Fruit fly (Drosophila melanogaster) whole organism, prepupa: ENCODE measurements around the gene CG12003.

Experiments
- Blimp-1 ChIP-seq: fragments of 200-800 bp; sonication (Bioruptor generic); optimal IDR thresholded peaks from 3 replicates; lab custom pipeline; 2017; ENCODE audit warnings: missing biosample characterization, missing genetic modification characterization, mild to moderate bottlenecking, moderate library complexity, missing genetic modification reagents
- CG10631 ChIP-seq: fragments of 200-800 bp; sonication (Bioruptor generic); optimal IDR thresholded peaks from 2 replicates; lab custom pipeline; 2016; ENCODE audit warnings: missing biosample characterization, missing genetic modification characterization
- CG10669 ChIP-seq: fragments of 200-800 bp; sonication (Bioruptor generic); optimal IDR thresholded peaks from 3 replicates; lab custom pipeline; 2018; ENCODE audit warnings: missing biosample characterization, mild to moderate bottlenecking, missing genetic modification characterization, moderate library complexity
- CG11294 ChIP-seq: fragments of 200-800 bp; sonication (Bioruptor generic); IDR thresholded peaks from 2 replicates; pipeline ENCODE4 v1.3.6; 2022; ENCODE audit warnings: missing biosample characterization, missing genetic modification characterization
- CG11762 ChIP-seq: fragments of 200-800 bp; sonication (Bioruptor generic); optimal IDR thresholded peaks from 3 replicates; lab custom pipeline; 2016; ENCODE audit warnings: missing biosample characterization, missing genetic modification characterization; ENCODE audit not compliant: insufficient read depth
- CG11902 ChIP-seq: fragments of 200-800 bp; sonication (Bioruptor generic); optimal IDR thresholded peaks from 3 replicates; lab custom pipeline; 2016; ENCODE audit warnings: missing biosample characterization, missing genetic modification characterization
- CG15336 ChIP-seq: fragments of 200-800 bp; sonication (Bioruptor generic); IDR thresholded peaks from 2 replicates; pipeline ENCODE4 v1.3.6; 2022; ENCODE audit warnings: missing biosample characterization, missing genetic modification characterization
- CG16779 ChIP-seq: fragments of 200-800 bp; sonication (Bioruptor generic); optimal IDR thresholded peaks from 3 replicates; lab custom pipeline; 2017; ENCODE audit warnings: missing biosample characterization, mild to moderate bottlenecking, missing genetic modification characterization
- CG31627 ChIP-seq: fragments of 200-800 bp; sonication (Bioruptor generic); optimal IDR thresholded peaks from 3 replicates; lab custom pipeline; 2016; ENCODE audit warnings: missing biosample characterization, missing genetic modification characterization
- CG34406 ChIP-seq: fragments of 200-800 bp; sonication (Bioruptor generic); optimal IDR thresholded peaks from 3 replicates; lab custom pipeline; 2016; ENCODE audit warnings: missing biosample characterization, missing genetic modification characterization
- CG3919 ChIP-seq: fragments of 200-800 bp; sonication (Bioruptor generic); optimal IDR thresholded peaks from 3 replicates; lab custom pipeline; 2016; ENCODE audit warnings: missing biosample characterization, missing genetic modification characterization
- CG6163 ChIP-seq: fragments of 200-800 bp; sonication (Bioruptor generic); IDR thresholded peaks from 3 replicates; pipeline ENCODE4 v1.3.6; 2022; ENCODE audit warnings: missing biosample characterization, missing genetic modification characterization
- CG6792 ChIP-seq: fragments of 200-800 bp; sonication (Bioruptor generic); optimal IDR thresholded peaks from 3 replicates; lab custom pipeline; 2016; ENCODE audit warnings: missing biosample characterization, missing genetic modification characterization
- CG7368 ChIP-seq: fragments of 200-800 bp; sonication (Bioruptor generic); optimal IDR thresholded peaks from 3 replicates; lab custom pipeline; 2016; ENCODE audit warnings: missing biosample characterization, missing genetic modification characterization
- CG8119 ChIP-seq: fragments of 200-800 bp; sonication (Bioruptor generic); IDR thresholded peaks from 3 replicates; pipeline ENCODE4 v1.3.6; 2022; ENCODE audit warnings: missing biosample characterization, missing genetic modification characterization
- CG8319 ChIP-seq: fragments of 200-800 bp; sonication (Bioruptor generic); optimal IDR thresholded peaks from 3 replicates; lab custom pipeline; 2016; ENCODE audit warnings: missing biosample characterization, missing genetic modification characterization
- CG8632 ChIP-seq: fragments of 200-800 bp; sonication (Bioruptor generic); optimal IDR thresholded peaks from 3 replicates; lab custom pipeline; 2016; ENCODE audit warnings: missing biosample characterization, missing genetic modification characterization
- CG9139 ChIP-seq: fragments of 200-800 bp; sonication (Bioruptor generic); optimal IDR thresholded peaks from 3 replicates; lab custom pipeline; 2017; ENCODE audit warnings: missing biosample characterization, mild to moderate bottlenecking, missing genetic modification characterization
- Eip78C ChIP-seq: fragments of 200-800 bp; sonication (Bioruptor generic); peaks from one replicate; lab custom pipeline; 2016; ENCODE audit warnings: missing biosample characterization, missing genetic modification characterization
- Ets21C ChIP-seq: fragments of 200-800 bp; sonication (Bioruptor generic); optimal IDR thresholded peaks from 3 replicates; lab custom pipeline; 2016; ENCODE audit warnings: missing biosample characterization, missing genetic modification characterization
- Ets96B ChIP-seq: fragments of 200-800 bp; optimal IDR thresholded peaks from 2 replicates; lab custom pipeline; 2019; ENCODE audit warnings: missing biosample characterization, mild to moderate bottlenecking, missing genetic modification characterization, moderate library complexity
- Gug ChIP-seq: fragments of 200-800 bp; sonication (Bioruptor generic); IDR thresholded peaks from 2 replicates; pipeline ENCODE4 v1.3.6; 2022; ENCODE audit warnings: missing biosample characterization, missing genetic modification characterization
- Hr38 ChIP-seq: sonication (Bioruptor generic); optimal IDR thresholded peaks from 2 replicates; lab custom pipeline; 2016; ENCODE audit warnings: missing biosample characterization, missing genetic modification characterization
- Hr4 ChIP-seq: fragments of 200-800 bp; sonication (Bioruptor generic); optimal IDR thresholded peaks from 3 replicates; lab custom pipeline; 2016; ENCODE audit warnings: missing biosample characterization, missing genetic modification characterization
- Lpt ChIP-seq: fragments of 200-800 bp; sonication (Bioruptor generic); optimal IDR thresholded peaks from 3 replicates; lab custom pipeline; 2016; ENCODE audit warnings: missing biosample characterization, missing genetic modification characterization
- Met ChIP-seq: fragments of 200-800 bp; sonication (Bioruptor generic); optimal IDR thresholded peaks from 3 replicates; lab custom pipeline; 2016; ENCODE audit warnings: missing biosample characterization, missing genetic modification characterization
- Sox15 ChIP-seq: fragments of 200-800 bp; sonication (Bioruptor generic); optimal IDR thresholded peaks from 3 replicates; lab custom pipeline; 2016; ENCODE audit warnings: missing biosample characterization, missing genetic modification characterization
- achi ChIP-seq: fragments of 200-800 bp; sonication (Bioruptor generic); optimal IDR thresholded peaks from 3 replicates; lab custom pipeline; 2016; ENCODE audit warnings: missing biosample characterization, missing genetic modification characterization
- acj6 ChIP-seq: fragments of 200-800 bp; sonication (Bioruptor generic); optimal IDR thresholded peaks from 3 replicates; lab custom pipeline; 2016; ENCODE audit warnings: missing biosample characterization, missing genetic modification characterization
- cyc ChIP-seq: fragments of 200-800 bp; sonication (Bioruptor generic); optimal IDR thresholded peaks from 3 replicates; lab custom pipeline; 2016; ENCODE audit warnings: missing biosample characterization, missing genetic modification characterization
- dac ChIP-seq: fragments of 200-800 bp; sonication (Bioruptor generic); optimal IDR thresholded peaks from 2 replicates; lab custom pipeline; 2017; ENCODE audit warnings: missing biosample characterization, mild to moderate bottlenecking, missing genetic modification characterization
- dsx ChIP-seq: fragments of 200-800 bp; optimal IDR thresholded peaks from 3 replicates; lab custom pipeline; 2019; ENCODE audit warnings: missing biosample characterization, mild to moderate bottlenecking, missing genetic modification characterization, moderate library complexity; ENCODE audit not compliant: poor library complexity, severe bottlenecking
- eg ChIP-seq: fragments of 200-800 bp; sonication (Bioruptor generic); IDR thresholded peaks from 3 replicates; pipeline ENCODE4 v1.3.6; 2022; ENCODE audit warnings: missing biosample characterization, missing genetic modification characterization
- esn ChIP-seq: fragments of 200-800 bp; sonication (Bioruptor generic); optimal IDR thresholded peaks from 2 replicates; lab custom pipeline; 2016; ENCODE audit warnings: missing biosample characterization, mild to moderate bottlenecking, missing genetic modification characterization, moderate library complexity
- fd85E ChIP-seq: fragments of 200-800 bp; sonication (Bioruptor generic); optimal IDR thresholded peaks from 3 replicates; lab custom pipeline; 2016; ENCODE audit warnings: missing biosample characterization, missing genetic modification characterization
- fkh ChIP-seq: fragments of 200-800 bp; sonication (Bioruptor generic); optimal IDR thresholded peaks from 3 replicates; lab custom pipeline; 2017; ENCODE audit warnings: missing biosample characterization, mild to moderate bottlenecking, missing genetic modification characterization, moderate library complexity
- lz ChIP-seq: fragments of 200-800 bp; sonication (Bioruptor generic); optimal IDR thresholded peaks from 3 replicates; lab custom pipeline; 2016; ENCODE audit warnings: missing biosample characterization, missing genetic modification characterization
- net ChIP-seq: fragments of 200-800 bp; sonication (Bioruptor generic); optimal IDR thresholded peaks from 3 replicates; lab custom pipeline; 2016; ENCODE audit warnings: missing biosample characterization, missing genetic modification characterization
- pdm3 ChIP-seq: fragments of 200-800 bp; sonication (Bioruptor generic); optimal IDR thresholded peaks from 3 replicates; lab custom pipeline; 2016; ENCODE audit warnings: missing biosample characterization, missing genetic modification characterization
- ss ChIP-seq, 2 experiments: fragments of 200-800 bp; sonication (Bioruptor generic); optimal IDR thresholded peaks; 2 replicates in 1 of 2; 3 replicates in 1 of 2; lab custom pipeline; 2017 to 2018; ENCODE audit warnings: mild to moderate bottlenecking in 2 of 2, missing biosample characterization in 2 of 2, missing genetic modification characterization in 2 of 2, moderate library complexity in 1 of 2
- svp ChIP-seq: fragments of 200-800 bp; sonication (Bioruptor generic); peaks from one replicate; lab custom pipeline; 2016; ENCODE audit warnings: missing biosample characterization, missing genetic modification characterization
- topi ChIP-seq: fragments of 200-800 bp; sonication (Bioruptor generic); optimal IDR thresholded peaks from 3 replicates; lab custom pipeline; 2016; ENCODE audit warnings: missing biosample characterization, missing genetic modification characterization
- vri ChIP-seq: fragments of 200-800 bp; sonication (Bioruptor generic); optimal IDR thresholded peaks from 3 replicates; lab custom pipeline; 2016; ENCODE audit warnings: missing biosample characterization, mild to moderate bottlenecking, missing genetic modification characterization

The CG12003 gene

dm6 chr3L:1576489-1577106, 11.4 kb downstream of the CG12003 start, which contains the start of gene CG13917 (continued):
- TF ChIP-seq CG16779 (tag; lab: Kevin White, UChicago) (peak; percentile 7), CG10669 (GFP tag; lab: Kevin White, UChicago) (no peak), acj6 (GFP tag; lab: Kevin White, UChicago) (no peak), CG11294 (no peak), dsx (GFP tag; lab: Kevin White, UChicago) (peak; percentile 45), Ets21C (GFP tag; lab: Kevin White, UChicago) (no peak), pdm3 (no peak), Met (no peak)

- TF ChIP-seq eg (GFP tag; lab: Robert Waterston, UW) (0 out of 3 replicates have a peak, but pooled peaks have one; percentile 26), Lpt (no peak)
Observed at dm6 chr3L:1577338-1577737, 12.1 kb downstream of the CG12003 start.

- TF ChIP-seq CG11294 (no peak), Ets21C (GFP tag; lab: Kevin White, UChicago) (no peak), Gug (GFP tag; lab: Robert Waterston, UW) (no peak), CG8632 (GFP tag; lab: Kevin White, UChicago) (no peak), CG11902 (GFP tag; lab: Kevin White, UChicago) (no peak), Eip78C (GFP tag; lab: Kevin White, UChicago) (peak; percentile 52), CG16779 (tag; lab: Kevin White, UChicago) (no peak), CG11762 (GFP tag; lab: Kevin White, UChicago) (no peak), CG8119 (GFP tag; lab: Robert Waterston, UW) (0 out of 3 replicates have a peak, but pooled peaks have one; percentile 16), Lpt (no peak), acj6 (GFP tag; lab: Kevin White, UChicago) (no peak), esn (no peak), CG9139 (GFP tag; lab: Kevin White, UChicago) (no peak), topi (GFP tag; lab: Kevin White, UChicago) (no peak), CG10669 (GFP tag; lab: Kevin White, UChicago) (no peak), fkh (GFP tag; lab: Kevin White, UChicago) (peak; percentile 64), dsx (GFP tag; lab: Kevin White, UChicago) (no peak), svp (GFP tag; lab: Kevin White, UChicago) (peak; percentile 61), CG34406 (no peak), Sox15 (GFP tag; lab: Kevin White, UChicago) (no peak), achi (peak; percentile 19), Hr4 (GFP tag; lab: Kevin White, UChicago) (peak; percentile 1), eg (GFP tag; lab: Robert Waterston, UW) (no peak), CG3919 (GFP tag; lab: Kevin White, UChicago) (peak; percentile 5), CG6163 (GFP tag; lab: Robert Waterston, UW) (peak; percentile 33; the same call in 1 of the 3 replicates)
Observed at dm6 chr3L:1578391-1578948, 13.3 kb downstream of the CG12003 start.

dm6 chr3L:1579169-1579853, 14.1 kb downstream of the CG12003 start:
- TF ChIP-seq CG7368 (GFP tag; lab: Kevin White, UChicago) (peak; percentile 40), vri (GFP tag; lab: Kevin White, UChicago) (peak; percentile 20), fd85E (no peak), Blimp-1 (no peak), CG8119 (GFP tag; lab: Robert Waterston, UW) (peak; percentile 63), CG8319 (no peak), esn (peak; percentile 41), Ets96B (tag; lab: Kevin White, UChicago) (peak; percentile 43), dac (GFP tag; lab: Kevin White, UChicago) (peak; percentile 15), CG10631 (GFP tag; lab: Kevin White, UChicago) (peak; percentile 26), Hr38 (GFP tag; lab: Kevin White, UChicago) (no peak), dsx (GFP tag; lab: Kevin White, UChicago) (no peak), CG31627 (peak; percentile 15), Met (peak; percentile 36), net (GFP tag; lab: Kevin White, UChicago) (peak; percentile 22), CG6163 (GFP tag; lab: Robert Waterston, UW) (no peak), ss (GFP tag; optimal IDR thresholded peaks at IDR 0.05; lab: Kevin White, UChicago) (no peak), CG15336 (GFP tag; lab: Robert Waterston, UW) (peak; percentile 36; the same call in 1 of the 2 replicates), lz (GFP tag; lab: Kevin White, UChicago) (peak; percentile 37), cyc (GFP tag; lab: Kevin White, UChicago) (peak; percentile 4), CG6792 (GFP tag; lab: Kevin White, UChicago) (peak; percentile 23)
